Worm (Caenorhabditis elegans) whole organism, L2 larva: Measurements from ENCODE around the gene ttr-17.

ENCODE experiments used
- lin-11 ChIP-seq: fragments of 150-350 bp; sonication (generic microtip); optimal IDR thresholded peaks from 2 replicates; lab custom pipeline; 2014; ENCODE audit warnings: missing biosample characterization, missing genetic modification characterization, inconsistent platforms, mixed read lengths
- nhr-23 ChIP-seq: fragments of 150-350 bp; optimal IDR thresholded peaks from 2 replicates; lab custom pipeline; 2014; ENCODE audit warnings: missing biosample characterization, missing genetic modification reagents, missing genetic modification characterization

- TF ChIP-seq nhr-23 (tag; lab: Kevin White, UChicago), result no peak
- no peak for TF ChIP-seq lin-11 (tag; lab: Kevin White, UChicago)
Measured at ce11 chrIV:11062984-11063613, 3.7 kb downstream of the ttr-17 start.
